Worm (Caenorhabditis elegans) whole organism, late embryonic: ENCODE results near the gene Y48B6A.10.

Source experiments
- C08G9.2 ChIP-seq: sonication (generic microtip); optimal IDR thresholded peaks from 2 replicates; lab custom pipeline; 2016; ENCODE audit warnings: mild to moderate bottlenecking, missing genetic modification characterization, moderate library complexity, missing compliant biosample characterization
- C38D4.7 ChIP-seq: fragments of 200-800 bp; sonication (Bioruptor generic); optimal IDR thresholded peaks from 2 replicates; lab custom pipeline; 2018; ENCODE audit warnings: mild to moderate bottlenecking, missing genetic modification characterization, moderate library complexity, missing compliant biosample characterization
- T23F11.4 ChIP-seq: fragments of 200-800 bp; sonication (Bioruptor generic); optimal IDR thresholded peaks from 2 replicates; lab custom pipeline; 2018; ENCODE audit warnings: mild to moderate bottlenecking, missing genetic modification characterization, missing compliant biosample characterization
- Y22D7AL.16 ChIP-seq: sonication (generic microtip); optimal IDR thresholded peaks from 2 replicates; lab custom pipeline; 2016; ENCODE audit warnings: missing genetic modification characterization, missing compliant biosample characterization
- ahr-1 ChIP-seq: sonication (generic microtip); optimal IDR thresholded peaks from 2 replicates; lab custom pipeline; 2016; ENCODE audit warnings: missing genetic modification characterization, missing compliant biosample characterization
- ceh-14 ChIP-seq: sonication (generic microtip); optimal IDR thresholded peaks from 2 replicates; lab custom pipeline; 2016; ENCODE audit warnings: missing genotype, missing genetic modification characterization, missing compliant biosample characterization
- ceh-18 ChIP-seq: sonication (generic microtip); optimal IDR thresholded peaks from 2 replicates; lab custom pipeline; 2016; ENCODE audit warnings: missing genetic modification characterization, missing compliant biosample characterization
- ceh-19 ChIP-seq: fragments of 200-800 bp; sonication (Bioruptor generic); optimal IDR thresholded peaks from 2 replicates; lab custom pipeline; 2018; ENCODE audit warnings: mild to moderate bottlenecking, missing genetic modification characterization, missing compliant biosample characterization
- ceh-2 ChIP-seq: sonication (generic microtip); optimal IDR thresholded peaks from 2 replicates; lab custom pipeline; 2016; ENCODE audit warnings: missing genotype, missing genetic modification characterization, missing compliant biosample characterization
- ceh-22 ChIP-seq: sonication (generic microtip); optimal IDR thresholded peaks from 2 replicates; lab custom pipeline; 2017; ENCODE audit warnings: missing biosample characterization, missing genetic modification characterization
- ceh-31 ChIP-seq: sonication (generic microtip); optimal IDR thresholded peaks from 2 replicates; lab custom pipeline; 2016; ENCODE audit warnings: missing genetic modification characterization, missing compliant biosample characterization
- ceh-34 ChIP-seq: sonication (generic microtip); optimal IDR thresholded peaks from 2 replicates; lab custom pipeline; 2016; ENCODE audit warnings: mild to moderate bottlenecking, missing genetic modification characterization, missing compliant biosample characterization
- ceh-45 ChIP-seq: fragments of 200-800 bp; sonication (Bioruptor generic); IDR thresholded peaks from 2 replicates; pipeline ENCODE4 v1.3.6; 2022; ENCODE audit warnings: missing genetic modification reagents, missing genetic modification characterization, missing compliant biosample characterization
- ceh-48 ChIP-seq: sonication (generic microtip); optimal IDR thresholded peaks from 2 replicates; lab custom pipeline; 2016; ENCODE audit warnings: missing genetic modification characterization, inconsistent platforms, missing compliant biosample characterization
- ceh-9 ChIP-seq: sonication (generic microtip); optimal IDR thresholded peaks from 2 replicates; lab custom pipeline; 2016; ENCODE audit warnings: mild to moderate bottlenecking, missing genetic modification characterization, inconsistent platforms, missing compliant biosample characterization
- che-1 ChIP-seq: sonication (generic microtip); optimal IDR thresholded peaks from 2 replicates; lab custom pipeline; 2016; ENCODE audit warnings: mild to moderate bottlenecking, missing genetic modification characterization, missing compliant biosample characterization
- dmd-4 ChIP-seq: sonication (generic microtip); optimal IDR thresholded peaks from 2 replicates; lab custom pipeline; 2016; ENCODE audit warnings: borderline replicate concordance, missing genetic modification characterization, missing compliant biosample characterization
- dve-1 ChIP-seq: sonication (generic microtip); optimal IDR thresholded peaks from 2 replicates; lab custom pipeline; 2017; ENCODE audit warnings: antibody characterized with exemption, mild to moderate bottlenecking, missing genetic modification characterization, missing compliant biosample characterization
- elt-2 ChIP-seq: sonication (generic microtip); optimal IDR thresholded peaks from 2 replicates; lab custom pipeline; 2016; ENCODE audit warnings: missing genetic modification reagents, missing genetic modification characterization, missing compliant biosample characterization
- elt-4 ChIP-seq: sonication (generic microtip); optimal IDR thresholded peaks from 2 replicates; lab custom pipeline; 2016; ENCODE audit warnings: missing genetic modification characterization, missing compliant biosample characterization
- ets-4 ChIP-seq: sonication (generic microtip); optimal IDR thresholded peaks from 2 replicates; lab custom pipeline; 2016; ENCODE audit warnings: missing genetic modification characterization, missing compliant biosample characterization
- eyg-1 ChIP-seq: sonication (generic microtip); optimal IDR thresholded peaks from 2 replicates; lab custom pipeline; 2016; ENCODE audit warnings: missing genotype, missing genetic modification characterization, missing compliant biosample characterization
- fax-1 ChIP-seq: sonication (generic microtip); optimal IDR thresholded peaks from 2 replicates; lab custom pipeline; 2016; ENCODE audit warnings: missing genotype, missing genetic modification characterization, missing compliant biosample characterization
- fkh-10 ChIP-seq: fragments of 150-350 bp; optimal IDR thresholded peaks from 2 replicates; lab custom pipeline; 2014; ENCODE audit warnings: missing biosample characterization, missing genetic modification reagents, missing genetic modification characterization
- fkh-6 ChIP-seq: sonication (generic microtip); optimal IDR thresholded peaks from 2 replicates; lab custom pipeline; 2016; ENCODE audit warnings: missing genetic modification characterization, missing compliant biosample characterization
- gmeb-2 ChIP-seq: sonication (generic microtip); optimal IDR thresholded peaks from 2 replicates; lab custom pipeline; 2016; ENCODE audit warnings: missing genetic modification characterization, inconsistent platforms, missing compliant biosample characterization
- hlh-13 ChIP-seq: fragments of 200-800 bp; sonication (Bioruptor generic); optimal IDR thresholded peaks from 2 replicates; lab custom pipeline; 2018; ENCODE audit warnings: mild to moderate bottlenecking, missing genetic modification characterization, missing compliant biosample characterization
- hlh-30 ChIP-seq: sonication (generic microtip); optimal IDR thresholded peaks from 2 replicates; lab custom pipeline; 2017; ENCODE audit warnings: antibody characterized with exemption, missing genetic modification characterization, missing compliant biosample characterization; ENCODE audit not compliant: insufficient read depth
- hlh-6 ChIP-seq: sonication (generic microtip); optimal IDR thresholded peaks from 2 replicates; lab custom pipeline; 2016; ENCODE audit warnings: missing genotype, missing genetic modification characterization, missing compliant biosample characterization
- lim-6 ChIP-seq: sonication (generic microtip); optimal IDR thresholded peaks from 2 replicates; lab custom pipeline; 2016; ENCODE audit warnings: missing genetic modification characterization, missing compliant biosample characterization
- lin-11 ChIP-seq: fragments of 200-800 bp; sonication (Bioruptor generic); optimal IDR thresholded peaks from 2 replicates; lab custom pipeline; 2018; ENCODE audit warnings: mild to moderate bottlenecking, missing genetic modification characterization, missing compliant biosample characterization
- madf-2 ChIP-seq: sonication (generic microtip); optimal IDR thresholded peaks from 2 replicates; lab custom pipeline; 2017; ENCODE audit warnings: missing genetic modification characterization, missing compliant biosample characterization
- mec-3 ChIP-seq: sonication (generic microtip); optimal IDR thresholded peaks from 2 replicates; lab custom pipeline; 2016; ENCODE audit warnings: borderline replicate concordance, missing genetic modification characterization, missing compliant biosample characterization
- npax-4 ChIP-seq: sonication (generic microtip); optimal IDR thresholded peaks from 2 replicates; lab custom pipeline; 2016; ENCODE audit warnings: missing genetic modification characterization, missing compliant biosample characterization
- odd-2 ChIP-seq: sonication (generic microtip); optimal IDR thresholded peaks from 2 replicates; lab custom pipeline; 2017; ENCODE audit warnings: antibody characterized with exemption, mild to moderate bottlenecking, missing genetic modification characterization, missing compliant biosample characterization
- pag-3 ChIP-seq: sonication (generic microtip); optimal IDR thresholded peaks from 2 replicates; lab custom pipeline; 2016; ENCODE audit warnings: missing compliant biosample characterization, missing genetic modification characterization, borderline replicate concordance
- pat-9 ChIP-seq: fragments of 200-800 bp; sonication (Bioruptor generic); optimal IDR thresholded peaks from 2 replicates; lab custom pipeline; 2018; ENCODE audit warnings: mild to moderate bottlenecking, missing genetic modification characterization, moderate library complexity, missing compliant biosample characterization
- pax-1 ChIP-seq: fragments of 150-350 bp; optimal IDR thresholded peaks from 2 replicates; lab custom pipeline; 2014; ENCODE audit warnings: missing biosample characterization, missing genetic modification characterization
- pqm-1 ChIP-seq: sonication (generic microtip); optimal IDR thresholded peaks from 2 replicates; lab custom pipeline; 2016; ENCODE audit warnings: missing genetic modification characterization, missing compliant biosample characterization
- ref-2 ChIP-seq: sonication (generic microtip); optimal IDR thresholded peaks from 2 replicates; lab custom pipeline; 2016; ENCODE audit warnings: missing genetic modification characterization, missing compliant biosample characterization
- rnt-1 ChIP-seq: sonication (generic microtip); optimal IDR thresholded peaks from 2 replicates; lab custom pipeline; 2016; ENCODE audit warnings: missing genetic modification characterization, missing compliant biosample characterization
- sdc-2 ChIP-seq: sonication (generic microtip); optimal IDR thresholded peaks from 2 replicates; lab custom pipeline; 2016; ENCODE audit warnings: missing genotype, missing genetic modification characterization, missing compliant biosample characterization
- sox-4 ChIP-seq: sonication (generic microtip); optimal IDR thresholded peaks from 2 replicates; lab custom pipeline; 2017; ENCODE audit warnings: mild to moderate bottlenecking, missing genetic modification characterization, inconsistent platforms, missing compliant biosample characterization
- tbx-7 ChIP-seq: sonication (generic microtip); optimal IDR thresholded peaks from 2 replicates; lab custom pipeline; 2016; ENCODE audit warnings: missing genotype, missing genetic modification characterization, missing compliant biosample characterization
- ttx-3 ChIP-seq: sonication (generic microtip); optimal IDR thresholded peaks from 2 replicates; lab custom pipeline; 2016; ENCODE audit warnings: missing genetic modification reagents, missing genetic modification characterization, missing compliant biosample characterization
- unc-42 ChIP-seq: sonication (generic microtip); optimal IDR thresholded peaks from 2 replicates; lab custom pipeline; 2016; ENCODE audit warnings: missing genotype, missing genetic modification characterization, missing compliant biosample characterization
- unc-86 ChIP-seq: sonication (generic microtip); optimal IDR thresholded peaks from 2 replicates; lab custom pipeline; 2016; ENCODE audit warnings: missing genetic modification characterization, missing compliant biosample characterization
- zip-5 ChIP-seq: sonication (generic microtip); optimal IDR thresholded peaks from 2 replicates; lab custom pipeline; 2016; ENCODE audit warnings: missing genetic modification characterization, missing compliant biosample characterization

Gene Y48B6A.10

ce11 chrII:14243503-14243902 is 29.3 kb downstream of the Y48B6A.10 start, which contains the start of gene jmjd-2:
jmjd-2 (minus strand) TSS chrII:14243603.
- no peak for TF ChIP-seq sox-4 (tag; lab: Kevin White, UChicago)
- no peak for TF ChIP-seq C08G9.2 (tag; lab: Kevin White, UChicago)
- TF ChIP-seq elt-4 (tag; lab: Kevin White, UChicago), result no peak
- TF ChIP-seq hlh-6 (tag; lab: Kevin White, UChicago), result no peak
- no peak for TF ChIP-seq npax-4 (tag; lab: Kevin White, UChicago)
- TF ChIP-seq lin-11, result no peak
- TF ChIP-seq gmeb-2, result no peak
- TF ChIP-seq madf-2 (tag; lab: Kevin White, UChicago), result no peak
- TF ChIP-seq hlh-30 (tag; lab: Kevin White, UChicago), result no peak
- TF ChIP-seq lim-6 (tag; lab: Kevin White, UChicago), result no peak
- no peak for TF ChIP-seq ceh-18 (tag; lab: Kevin White, UChicago)
- TF ChIP-seq ttx-3 (tag; lab: Kevin White, UChicago), result no peak
- no peak for TF ChIP-seq zip-5 (tag; lab: Kevin White, UChicago)
- no peak for TF ChIP-seq tbx-7 (tag; lab: Kevin White, UChicago)
- TF ChIP-seq pax-1 (tag; lab: Kevin White, UChicago), result no peak
- TF ChIP-seq C38D4.7, result no peak
- no peak for TF ChIP-seq Y22D7AL.16
- no peak for TF ChIP-seq ceh-34 (tag; lab: Kevin White, UChicago)

ce11 chrII:14244457-14245254 is 30.4 kb downstream of the Y48B6A.10 start:
- TF ChIP-seq dve-1 (tag; lab: Kevin White, UChicago), result peak; percentile 33
- TF ChIP-seq ahr-1 (tag; lab: Kevin White, UChicago), result no peak
- no peak for TF ChIP-seq ceh-48 (tag; lab: Kevin White, UChicago)
- no peak for TF ChIP-seq ttx-3 (tag; lab: Kevin White, UChicago)
- TF ChIP-seq ceh-19 (GFP tag; lab: Kevin White, UChicago), result no peak
- TF ChIP-seq C08G9.2 (tag; lab: Kevin White, UChicago), result no peak
- no peak for TF ChIP-seq mec-3 (tag; lab: Kevin White, UChicago)
- TF ChIP-seq eyg-1 (tag; lab: Kevin White, UChicago), result no peak
- no peak for TF ChIP-seq dmd-4 (tag; lab: Kevin White, UChicago)
- TF ChIP-seq npax-4 (tag; lab: Kevin White, UChicago), result no peak
- TF ChIP-seq T23F11.4 (GFP tag; lab: Kevin White, UChicago), result no peak
- TF ChIP-seq fax-1 (tag; lab: Kevin White, UChicago), result no peak
- no peak for TF ChIP-seq ceh-22 (tag; lab: Kevin White, UChicago)
- TF ChIP-seq rnt-1 (tag; lab: Kevin White, UChicago), result no peak
- TF ChIP-seq ceh-34 (tag; lab: Kevin White, UChicago), result no peak
- TF ChIP-seq ceh-2 (tag; lab: Kevin White, UChicago), result peak; percentile 4
- TF ChIP-seq elt-4 (tag; lab: Kevin White, UChicago), result no peak
- no peak for TF ChIP-seq pag-3 (tag; lab: Kevin White, UChicago)
- peak; percentile 4 for TF ChIP-seq unc-42 (tag; lab: Kevin White, UChicago)
- TF ChIP-seq unc-86 (tag; lab: Kevin White, UChicago), result no peak
- peak; percentile 41 for TF ChIP-seq ceh-31 (tag; lab: Kevin White, UChicago)
- TF ChIP-seq ref-2 (tag; lab: Kevin White, UChicago), result no peak
- TF ChIP-seq C38D4.7, result no peak
- no peak for TF ChIP-seq sox-4 (tag; lab: Kevin White, UChicago)
- no peak for TF ChIP-seq ceh-45 (GFP tag; lab: Robert Waterston, UW)
- TF ChIP-seq pat-9 (tag; lab: Kevin White, UChicago), result no peak
- no peak for TF ChIP-seq fkh-6
- peak; percentile 37 for TF ChIP-seq ets-4 (tag; lab: Kevin White, UChicago)
- TF ChIP-seq pqm-1, result no peak
- TF ChIP-seq fkh-10 (GFP tag; lab: Kevin White, UChicago), result no peak
- peak; percentile 22 for TF ChIP-seq ceh-18 (tag; lab: Kevin White, UChicago)
- no peak for TF ChIP-seq sdc-2 (tag; lab: Kevin White, UChicago)
- no peak for TF ChIP-seq ceh-9 (tag; lab: Kevin White, UChicago)
- no peak for TF ChIP-seq odd-2 (tag; lab: Kevin White, UChicago)
- TF ChIP-seq tbx-7 (tag; lab: Kevin White, UChicago), result no peak
- no peak for TF ChIP-seq lim-6 (tag; lab: Kevin White, UChicago)
- TF ChIP-seq elt-2 (tag; lab: Kevin White, UChicago), result no peak
- TF ChIP-seq hlh-13 (GFP tag; lab: Kevin White, UChicago), result no peak
- no peak for TF ChIP-seq ceh-14 (tag; lab: Kevin White, UChicago)
- TF ChIP-seq che-1 (tag; lab: Kevin White, UChicago), result no peak
